Worm (Caenorhabditis elegans): ENCODE measurements around the gene srx-33.

- TF ChIP-seq him-1 (tag; optimal IDR thresholded peaks at IDR 0.05) (no peak), dao-5 (tag; optimal IDR thresholded peaks at IDR 0.05) (no peak)
Measured at ce11 chrV:7159391-7159790, 40.7 kb upstream of the srx-33 start, which contains the start of gene str-204.

Measured in whole organism, L4/young adult.